Fruit fly (Drosophila melanogaster): ENCODE results near the gene hoip.

The hoip gene

dm6 chr2L:9707514-9708094 is 8.0 kb downstream of the hoip start (continued):
- no peak for TF ChIP-seq ato (GFP tag; IDR thresholded peaks at IDR 0.05; ENCODE audit: partially characterized antibody)
- no peak for TF ChIP-seq gfzf (GFP tag; optimal IDR thresholded peaks at IDR 0.05)

dm6 chr2L:9711107-9711585 is 11.6 kb downstream of the hoip start, which contains the start of gene CG4364:
Gene CG4364 (minus strand): TSS chr2L:9711271.
- TF ChIP-seq Max (GFP tag; optimal IDR thresholded peaks at IDR 0.05) (peak; percentile 87), unc-4 (GFP tag; IDR thresholded peaks at IDR 0.05; ENCODE audit: partially characterized antibody) (peak; percentile 84), sim (GFP tag; IDR thresholded peaks at IDR 0.05) (no peak), E2f1 (GFP tag; IDR thresholded peaks at IDR 0.05) (no peak), en (GFP tag; optimal IDR thresholded peaks at IDR 0.05) (no peak), esg (GFP tag; conservative IDR thresholded peaks at IDR 0.05) (no peak), ken (GFP tag; IDR thresholded peaks at IDR 0.05) (no peak), E2f2 (GFP tag; IDR thresholded peaks at IDR 0.05) (peak; percentile 79), CG8765 (GFP tag; IDR thresholded peaks at IDR 0.05) (no peak), Fer3 (tag; optimal IDR thresholded peaks at IDR 0.05) (no peak), CG17328 (GFP tag; IDR thresholded peaks at IDR 0.05) (no peak), Opbp (GFP tag; IDR thresholded peaks at IDR 0.05; ENCODE audit: partially characterized antibody) (no peak; the same call in 2 of the 3 replicates), Dbx (GFP tag; IDR thresholded peaks at IDR 0.05) (no peak), Sox102F (GFP tag; optimal IDR thresholded peaks at IDR 0.05) (no peak), CG9437 (GFP tag; optimal IDR thresholded peaks at IDR 0.05) (no peak), unpg (GFP tag; optimal IDR thresholded peaks at IDR 0.05) (no peak), CG11696 (GFP tag; IDR thresholded peaks at IDR 0.05) (no peak), chn (GFP tag; optimal IDR thresholded peaks at IDR 0.05) (no peak), cato (GFP tag; optimal IDR thresholded peaks at IDR 0.05; ENCODE audit: borderline replicate concordance) (no peak), Eip74EF (GFP tag; optimal IDR thresholded peaks at IDR 0.05) (no peak), Abd-B (GFP tag; optimal IDR thresholded peaks at IDR 0.05) (no peak), trem (tag; optimal IDR thresholded peaks at IDR 0.05) (peak; percentile 52), gem (tag; optimal IDR thresholded peaks at IDR 0.05) (no peak), CG3407 (GFP tag; optimal IDR thresholded peaks at IDR 0.05) (no peak), Bteb2 (GFP tag; optimal IDR thresholded peaks at IDR 0.05) (no peak), CG17612 (GFP tag; IDR thresholded peaks at IDR 0.05) (no peak), CG11504 (tag; optimal IDR thresholded peaks at IDR 0.05) (no peak), Ets97D (GFP tag; optimal IDR thresholded peaks at IDR 0.05) (peak; percentile 89), CG14710 (tag; optimal IDR thresholded peaks at IDR 0.05) (peak; percentile 68), CG3838 (GFP tag; optimal IDR thresholded peaks at IDR 0.05) (no peak), D (optimal IDR thresholded peaks at IDR 0.05) (no peak), D (GFP tag; optimal IDR thresholded peaks at IDR 0.05) (no peak), slbo (GFP tag; IDR thresholded peaks at IDR 0.05) (no peak), Rx (GFP tag; IDR thresholded peaks at IDR 0.05) (no peak), dmrt11E (tag; optimal IDR thresholded peaks at IDR 0.05) (no peak), CG3065 (GFP tag; optimal IDR thresholded peaks at IDR 0.05) (no peak), chm (GFP tag; IDR thresholded peaks at IDR 0.05) (no peak), Sin3A (optimal IDR thresholded peaks at IDR 0.05) (peak; percentile 52), CG1602 (GFP tag; optimal IDR thresholded peaks at IDR 0.05) (no peak), CG13624 (GFP tag; optimal IDR thresholded peaks at IDR 0.05) (no peak), CG11695 (GFP tag; IDR thresholded peaks at IDR 0.05) (no peak), pfk (GFP tag; optimal IDR thresholded peaks at IDR 0.05) (no peak), Aef1 (GFP tag; IDR thresholded peaks at IDR 0.05) (peak; percentile 67; the same call in 2 of the 3 replicates), CG6272 (GFP tag; IDR thresholded peaks at IDR 0.05) (no peak), run (tag; optimal IDR thresholded peaks at IDR 0.05) (no peak), Dip2 (GFP tag; IDR thresholded peaks at IDR 0.05) (no peak), Nf-YC (tag; optimal IDR thresholded peaks at IDR 0.05) (peak; percentile 31), CG3281 (GFP tag; optimal IDR thresholded peaks at IDR 0.05) (no peak)

All from whole organism, embryonic.